Worm (Caenorhabditis elegans) whole organism, L2 larva: ENCODE data around the gene T10G3.8.

Source experiments
- R02D3.7 ChIP-seq: fragments of 150-350 bp; optimal IDR thresholded peaks from 2 replicates; lab custom pipeline; 2014; ENCODE audit warnings: missing biosample characterization, missing genetic modification characterization
- dmd-4 ChIP-seq: sonication (generic microtip); optimal IDR thresholded peaks from 2 replicates; lab custom pipeline; 2017; ENCODE audit warnings: missing biosample characterization, missing genetic modification characterization
- sma-9 ChIP-seq, 2 experiments: fragments of 150-350 bp in 1 of 2; sonication (generic microtip) in 1 of 2; optimal IDR thresholded peaks; 2 replicates each; lab custom pipeline; 2014 to 2016; ENCODE audit warnings: missing genetic modification characterization in 2 of 2, mild to moderate bottlenecking in 1 of 2, missing biosample characterization in 1 of 2, missing compliant biosample characterization in 1 of 2, missing genetic modification reagents in 1 of 2, moderate library complexity in 1 of 2

DNA sequence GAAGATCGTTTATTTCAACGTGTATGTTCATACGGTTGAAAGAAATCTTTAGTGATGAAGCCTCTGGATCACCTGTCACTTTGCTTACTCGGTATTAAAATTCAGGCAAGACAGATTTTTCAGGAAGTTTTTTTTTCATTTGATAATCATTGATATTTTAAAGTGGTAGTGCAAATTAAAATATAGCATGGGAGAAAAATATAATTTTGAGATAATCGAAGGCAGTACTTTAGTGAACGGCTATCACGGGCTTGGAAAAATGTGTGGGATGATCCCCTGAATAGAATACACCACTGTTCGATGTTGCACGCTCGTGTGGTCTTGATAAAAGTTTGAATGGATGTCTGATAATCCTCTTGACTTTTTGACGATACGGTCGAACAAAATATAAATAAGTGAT is 48.9 kb downstream of the T10G3.8 start:
- TF ChIP-seq dmd-4 (tag; lab: Kevin White, UChicago) (no peak), sma-9 (GFP tag; optimal IDR thresholded peaks at IDR 0.05; lab: Kevin White, UChicago) (no peak), sma-9 (tag; optimal IDR thresholded peaks at IDR 0.05; lab: Kevin White, UChicago) (no peak), R02D3.7 (tag; lab: Kevin White, UChicago) (no peak)
